Fruit fly (Drosophila melanogaster) whole organism, adult: ENCODE data around the gene Cpr5C.

ENCODE experiments used
- CG11617 ChIP-seq: fragments of 200-800 bp; sonication (Bioruptor generic); optimal IDR thresholded peaks from 2 replicates; lab custom pipeline; 2017; ENCODE audit warnings: mild to moderate bottlenecking, missing biosample characterization, missing genetic modification reagents, missing genetic modification characterization
- CG7045 ChIP-seq: fragments of 200-800 bp; sonication (Bioruptor generic); optimal IDR thresholded peaks from 2 replicates; lab custom pipeline; 2017; ENCODE audit warnings: missing biosample characterization, mild to moderate bottlenecking, missing genetic modification characterization
- CG7101 ChIP-seq: fragments of 200-800 bp; sonication (Bioruptor generic); optimal IDR thresholded peaks from 2 replicates; lab custom pipeline; 2018; ENCODE audit warnings: missing biosample characterization, mild to moderate bottlenecking, missing genetic modification characterization, moderate library complexity
- cic ChIP-seq: fragments of 200-800 bp; sonication (Bioruptor generic); optimal IDR thresholded peaks from 2 replicates; lab custom pipeline; 2017; ENCODE audit warnings: missing biosample characterization, mild to moderate bottlenecking, missing genetic modification characterization, moderate library complexity
- cnc ChIP-seq, 2 experiments: fragments of >200 bp; optimal IDR thresholded peaks; 2 replicates each; lab custom pipeline; 2017
- toe ChIP-seq: fragments of 200-800 bp; sonication (Bioruptor generic); optimal IDR thresholded peaks from 2 replicates; lab custom pipeline; 2016; ENCODE audit warnings: missing biosample characterization, missing genetic modification characterization

DNA sequence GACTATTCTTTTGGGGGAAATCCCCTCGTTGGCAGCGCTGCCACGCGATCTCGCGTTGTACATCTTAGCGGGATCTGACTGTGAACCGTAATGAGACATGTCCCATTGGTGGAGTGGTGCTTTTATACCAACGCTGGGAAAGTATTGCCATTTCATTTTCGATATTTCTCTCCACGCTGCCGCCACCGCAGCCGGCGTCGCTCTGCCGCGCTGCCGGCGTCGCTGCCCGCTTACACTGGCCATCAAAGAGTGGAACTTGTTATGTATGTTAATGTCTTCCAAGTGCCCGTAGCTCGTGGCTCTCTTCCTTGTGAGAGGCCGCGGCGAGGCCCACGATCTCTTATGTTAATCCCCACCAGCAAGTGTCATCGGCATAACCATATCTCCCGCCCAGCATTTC is 23.0 kb upstream of the Cpr5C start, which contains the start of gene CG3108:
- no peak for TF ChIP-seq cic (GFP tag; lab: Kevin White, UChicago)
- no peak for TF ChIP-seq CG7045 (GFP tag; lab: Kevin White, UChicago)
- TF ChIP-seq CG7101 (tag; lab: Kevin White, UChicago), result no peak
- no peak for TF ChIP-seq toe (GFP tag; lab: Kevin White, UChicago)
- no peak for TF ChIP-seq cnc (optimal IDR thresholded peaks at IDR 0.05; lab: Kevin White, UChicago)
- no peak for TF ChIP-seq CG11617 (GFP tag; lab: Kevin White, UChicago)
